Fruit fly (Drosophila melanogaster) whole organism, wandering third instar larva: ENCODE data around the gene Srp72.

ENCODE experiments used
- Dif ChIP-seq: fragments of 200-275, 200-300 bp; sonication (Bioruptor generic); optimal IDR thresholded peaks from 2 replicates; lab custom pipeline; 2018; ENCODE audit warnings: missing biosample characterization, missing genetic modification characterization; ENCODE audit not compliant: partially characterized antibody
- GATAd ChIP-seq: sonication (Bioruptor generic); optimal IDR thresholded peaks from 2 replicates; lab custom pipeline; 2016; ENCODE audit warnings: missing biosample characterization, missing genetic modification characterization
- HLH106 ChIP-seq: fragments of 200-800 bp; optimal IDR thresholded peaks from 3 replicates; lab custom pipeline; 2019; ENCODE audit warnings: missing biosample characterization, mild to moderate bottlenecking, missing genetic modification characterization, moderate library complexity
- Hnf4 ChIP-seq: fragments of 200-800 bp; sonication (Bioruptor generic); optimal IDR thresholded peaks from 2 replicates; lab custom pipeline; 2016; ENCODE audit warnings: missing biosample characterization, mild to moderate bottlenecking, missing genetic modification characterization
- Hr83 ChIP-seq: fragments of 200-300 bp; sonication (Bioruptor generic); optimal IDR thresholded peaks from 2 replicates; lab custom pipeline; 2016; ENCODE audit warnings: missing biosample characterization, mild to moderate bottlenecking, missing genetic modification characterization, moderate library complexity; ENCODE audit not compliant: poor library complexity, severe bottlenecking
- Jra ChIP-seq: sonication (Bioruptor generic); optimal IDR thresholded peaks from 2 replicates; lab custom pipeline; 2016; ENCODE audit warnings: missing biosample characterization, missing genetic modification characterization
- Myc ChIP-seq: fragments of >200 bp; optimal IDR thresholded peaks from 2 replicates; lab custom pipeline; 2017
- OdsH ChIP-seq: fragments of 200-800 bp; sonication (Bioruptor generic); optimal IDR thresholded peaks from 2 replicates; lab custom pipeline; 2016; ENCODE audit warnings: missing biosample characterization, mild to moderate bottlenecking, missing genetic modification characterization
- Rel ChIP-seq, 2 experiments: fragments of 200-800 bp; sonication (Bioruptor generic) in 1 of 2; optimal IDR thresholded peaks; 2 replicates in 1 of 2; 3 replicates in 1 of 2; lab custom pipeline; 2016 to 2019; ENCODE audit warnings: mild to moderate bottlenecking in 2 of 2, missing biosample characterization in 2 of 2, missing genetic modification characterization in 2 of 2, moderate library complexity in 1 of 2
- Sp1 ChIP-seq: fragments of 200-800 bp; sonication (Bioruptor generic); optimal IDR thresholded peaks from 3 replicates; lab custom pipeline; 2019; ENCODE audit warnings: missing biosample characterization, mild to moderate bottlenecking, missing genetic modification characterization, moderate library complexity
- Vsx2 ChIP-seq: fragments of 200-300, 225-300 bp; sonication (Bioruptor generic); optimal IDR thresholded peaks from 2 replicates; lab custom pipeline; 2018; ENCODE audit warnings: missing biosample characterization, missing genetic modification characterization; ENCODE audit not compliant: partially characterized antibody
- br ChIP-seq: fragments of 200-800 bp; sonication (Bioruptor generic); optimal IDR thresholded peaks from 2 replicates; lab custom pipeline; 2016; ENCODE audit warnings: missing biosample characterization, missing genetic modification characterization
- brk ChIP-seq: fragments of 200-800 bp; sonication (Bioruptor generic); optimal IDR thresholded peaks from 2 replicates; lab custom pipeline; 2016; ENCODE audit warnings: missing biosample characterization, mild to moderate bottlenecking, missing genetic modification characterization
- dl ChIP-seq, 2 experiments: fragments of 175-275, 200-275 bp in 1 of 2; fragments of 200-275 bp in 1 of 2; sonication (Bioruptor generic); optimal IDR thresholded peaks; lab custom pipeline; 2018; ENCODE audit warnings: mild to moderate bottlenecking in 2 of 2, missing biosample characterization in 2 of 2, missing genetic modification characterization in 2 of 2, moderate library complexity in 2 of 2; ENCODE audit not compliant: partially characterized antibody in 2 of 2, insufficient read depth in 1 of 2
- dsf ChIP-seq: sonication (Bioruptor generic); optimal IDR thresholded peaks from 2 replicates; lab custom pipeline; 2016; ENCODE audit warnings: missing biosample characterization, missing genetic modification characterization, borderline replicate concordance
- ey ChIP-seq: fragments of 200-800 bp; sonication (Bioruptor generic); optimal IDR thresholded peaks from 2 replicates; lab custom pipeline; 2016; ENCODE audit warnings: missing biosample characterization, missing genetic modification characterization
- foxo ChIP-seq, 2 experiments: fragments of 200-800 bp; sonication (Bioruptor generic); optimal IDR thresholded peaks; 2 replicates in 1 of 2; 3 replicates in 1 of 2; lab custom pipeline; 2016 to 2017; ENCODE audit warnings: missing biosample characterization in 2 of 2, missing genetic modification characterization in 2 of 2
- fru ChIP-seq: fragments of 200-800 bp; sonication (Bioruptor generic); optimal IDR thresholded peaks from 3 replicates; lab custom pipeline; 2016; ENCODE audit warnings: missing biosample characterization, mild to moderate bottlenecking, missing genetic modification characterization
- h ChIP-seq: fragments of 200-800 bp; sonication (Bioruptor generic); optimal IDR thresholded peaks from 3 replicates; lab custom pipeline; 2016; ENCODE audit warnings: missing biosample characterization, mild to moderate bottlenecking, missing genetic modification characterization
- jim ChIP-seq: fragments of 175-275, 200-325 bp; sonication (Bioruptor generic); optimal IDR thresholded peaks from 2 replicates; lab custom pipeline; 2016; ENCODE audit warnings: missing biosample characterization, mild to moderate bottlenecking, missing genetic modification characterization
- lola ChIP-seq: fragments of >200 bp; optimal IDR thresholded peaks from 2 replicates; lab custom pipeline; 2017; ENCODE audit warnings: missing biosample characterization, missing genetic modification characterization
- psq ChIP-seq: fragments of 200-800 bp; sonication (Bioruptor generic); optimal IDR thresholded peaks from 3 replicates; lab custom pipeline; 2017; ENCODE audit warnings: missing biosample characterization, mild to moderate bottlenecking, missing genetic modification characterization, moderate library complexity
- rgr ChIP-seq: fragments of 200-800 bp; sonication (Bioruptor generic); optimal IDR thresholded peaks from 3 replicates; lab custom pipeline; 2016; ENCODE audit warnings: missing biosample characterization, mild to moderate bottlenecking, missing genetic modification characterization
- sage ChIP-seq: fragments of 200-800 bp; sonication (Bioruptor generic); optimal IDR thresholded peaks from 2 replicates; lab custom pipeline; 2016; ENCODE audit warnings: missing biosample characterization, mild to moderate bottlenecking, missing genetic modification characterization
- tai ChIP-seq: sonication (Bioruptor generic); optimal IDR thresholded peaks from 2 replicates; lab custom pipeline; 2016; ENCODE audit warnings: missing biosample characterization, missing genetic modification characterization
- woc ChIP-seq: sonication (Bioruptor generic); optimal IDR thresholded peaks from 2 replicates; lab custom pipeline; 2016; ENCODE audit warnings: missing biosample characterization, mild to moderate bottlenecking, missing genetic modification characterization

Gene Srp72

dm6 chr3R:20558106-20558489 is 30.4 kb upstream of the Srp72 start:
- TF ChIP-seq dl (GFP tag; optimal IDR thresholded peaks at IDR 0.05; lab: Kevin White, UChicago; ENCODE audit: insufficient read depth in 1 of 2, partially characterized antibody in 2 of 2) (no peak), Rel (GFP tag; optimal IDR thresholded peaks at IDR 0.05; lab: Kevin White, UChicago) (no peak), Rel (tag; optimal IDR thresholded peaks at IDR 0.05; lab: Kevin White, UChicago) (peak; percentile 67), Hr83 (GFP tag; lab: Kevin White, UChicago) (peak; percentile 29)

dm6 chr3R:20560019-20560667 is 28.4 kb upstream of the Srp72 start, which contains the start of gene CG15922:
Gene CG15922 (minus strand): TSS chr3R:20560280.
- no peak for TF ChIP-seq Hr83 (GFP tag; lab: Kevin White, UChicago)
- TF ChIP-seq dsf (GFP tag; lab: Kevin White, UChicago), result no peak
- TF ChIP-seq Hnf4 (GFP tag; lab: Kevin White, UChicago), result no peak
- no peak for TF ChIP-seq dl (GFP tag; optimal IDR thresholded peaks at IDR 0.05; lab: Kevin White, UChicago; ENCODE audit: insufficient read depth in 1 of 2, partially characterized antibody in 2 of 2)
- TF ChIP-seq foxo (GFP tag; optimal IDR thresholded peaks at IDR 0.05; lab: Kevin White, UChicago), result no peak
- no peak for TF ChIP-seq brk (GFP tag; lab: Kevin White, UChicago)
- no peak for TF ChIP-seq br (GFP tag; lab: Kevin White, UChicago)
- TF ChIP-seq h (GFP tag; lab: Kevin White, UChicago), result no peak
- TF ChIP-seq psq (GFP tag; lab: Kevin White, UChicago), result no peak
- no peak for TF ChIP-seq HLH106 (tag; lab: Kevin White, UChicago)
- TF ChIP-seq tai (GFP tag; lab: Kevin White, UChicago), result no peak
- TF ChIP-seq Sp1 (GFP tag; lab: Kevin White, UChicago), result no peak
- no peak for TF ChIP-seq Myc (lab: Kevin White, UChicago)
- no peak for TF ChIP-seq GATAd (GFP tag; lab: Kevin White, UChicago)
- TF ChIP-seq rgr (GFP tag; lab: Kevin White, UChicago), result no peak

dm6 chr3R:20560668-20561226 is 27.8 kb upstream of the Srp72 start, which contains the start of gene CG5191:
Gene CG5191 (plus strand): TSS chr3R:20560865.
- TF ChIP-seq h (GFP tag; lab: Kevin White, UChicago), result peak; percentile 3
- peak; percentile 8 for TF ChIP-seq fru (GFP tag; lab: Kevin White, UChicago)
- no peak for TF ChIP-seq sage (GFP tag; lab: Kevin White, UChicago)
- TF ChIP-seq ey, result peak; percentile 9

DNA sequence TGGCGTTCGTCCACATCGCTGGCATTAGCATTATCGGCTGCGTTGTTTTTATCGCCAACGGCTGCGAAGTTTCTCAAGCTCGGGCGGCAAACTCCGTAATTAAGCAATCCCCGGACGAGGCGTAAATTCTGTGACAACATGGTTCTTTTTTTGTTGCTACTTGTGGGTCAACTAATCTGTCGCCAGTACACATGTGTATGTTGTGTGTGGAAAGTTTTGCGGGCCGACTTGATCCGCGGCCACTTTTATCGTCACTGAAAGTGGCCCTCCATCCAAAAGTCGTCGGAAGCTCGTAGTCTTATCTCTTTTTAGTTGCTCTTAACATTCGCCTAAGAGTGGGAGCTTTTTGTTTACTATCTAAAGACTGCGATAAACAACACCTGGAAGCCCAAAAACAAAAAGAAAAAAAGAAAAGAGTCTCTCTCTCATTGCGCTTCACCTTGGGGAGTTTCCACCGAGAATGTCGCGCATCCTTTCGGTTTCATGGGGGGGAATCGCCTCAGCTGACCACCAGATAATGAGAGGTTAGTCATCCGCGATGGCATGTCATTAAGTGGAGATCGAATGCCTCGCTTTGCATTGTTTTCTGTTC is 24.6 kb upstream of the Srp72 start, which contains the start of gene CG10877:
CG10877 (minus strand) TSS at position 238 of the 592 bp plus-strand sequence.
- TF ChIP-seq rgr (GFP tag; lab: Kevin White, UChicago) (no peak), dl (GFP tag; optimal IDR thresholded peaks at IDR 0.05; lab: Kevin White, UChicago; ENCODE audit: insufficient read depth in 1 of 2, partially characterized antibody in 2 of 2) (peak in 1 of 2 experiments; percentile 24), Vsx2 (GFP tag; lab: Kevin White, UChicago) (no peak), Jra (GFP tag; lab: Kevin White, UChicago) (peak; percentile 5), Rel (GFP tag; optimal IDR thresholded peaks at IDR 0.05; lab: Kevin White, UChicago) (no peak), Rel (tag; optimal IDR thresholded peaks at IDR 0.05; lab: Kevin White, UChicago) (peak; percentile 27), HLH106 (tag; lab: Kevin White, UChicago) (no peak), ey (no peak), br (GFP tag; lab: Kevin White, UChicago) (no peak), woc (GFP tag; lab: Kevin White, UChicago) (no peak), h (GFP tag; lab: Kevin White, UChicago) (no peak), Sp1 (GFP tag; lab: Kevin White, UChicago) (peak; percentile 3), jim (no peak)

DNA sequence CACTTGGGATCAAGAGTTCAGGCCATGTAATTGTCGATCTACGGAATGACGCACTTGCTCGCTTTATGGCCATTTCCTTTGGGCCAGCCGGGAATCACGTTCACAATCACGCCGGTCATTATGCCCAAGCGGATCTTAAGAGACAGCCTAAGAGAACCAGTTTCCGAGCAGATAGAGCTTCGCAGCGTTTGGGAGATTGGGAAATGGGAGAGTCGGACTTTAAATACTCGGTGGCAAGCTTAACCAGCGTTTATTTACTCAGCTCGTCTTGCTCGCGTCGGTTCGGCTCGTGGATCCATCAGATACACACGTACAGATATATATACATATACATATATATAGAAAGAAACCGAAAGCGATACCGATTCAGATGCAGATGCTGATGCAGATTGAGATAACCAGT is 23.0 kb upstream of the Srp72 start:
- TF ChIP-seq lola, result no peak
- peak; percentile 10 for TF ChIP-seq h (GFP tag; lab: Kevin White, UChicago)
- peak; percentile 10 for TF ChIP-seq Sp1 (GFP tag; lab: Kevin White, UChicago)
- peak; percentile 5 for TF ChIP-seq OdsH
- TF ChIP-seq ey, result no peak
- no peak for TF ChIP-seq Myc (lab: Kevin White, UChicago)
- peak; percentile 65 for TF ChIP-seq Dif
- peak; percentile 47 for TF ChIP-seq Rel (GFP tag; optimal IDR thresholded peaks at IDR 0.05; lab: Kevin White, UChicago)
- peak; percentile 51 for TF ChIP-seq Rel (tag; optimal IDR thresholded peaks at IDR 0.05; lab: Kevin White, UChicago)
- peak; percentile 2 for TF ChIP-seq br (GFP tag; lab: Kevin White, UChicago)
- TF ChIP-seq sage (GFP tag; lab: Kevin White, UChicago), result peak; percentile 32
- TF ChIP-seq dl (GFP tag; optimal IDR thresholded peaks at IDR 0.05; lab: Kevin White, UChicago; ENCODE audit: insufficient read depth in 1 of 2, partially characterized antibody in 2 of 2), result peak in 1 of 2 experiments; percentile 54
